Fruit fly (Drosophila melanogaster): ENCODE results near the gene CG34250.
A peak's percentile ranks its signal among the peaks of the same experiment; 100 is the strongest.

Gene CG34250

DNA sequence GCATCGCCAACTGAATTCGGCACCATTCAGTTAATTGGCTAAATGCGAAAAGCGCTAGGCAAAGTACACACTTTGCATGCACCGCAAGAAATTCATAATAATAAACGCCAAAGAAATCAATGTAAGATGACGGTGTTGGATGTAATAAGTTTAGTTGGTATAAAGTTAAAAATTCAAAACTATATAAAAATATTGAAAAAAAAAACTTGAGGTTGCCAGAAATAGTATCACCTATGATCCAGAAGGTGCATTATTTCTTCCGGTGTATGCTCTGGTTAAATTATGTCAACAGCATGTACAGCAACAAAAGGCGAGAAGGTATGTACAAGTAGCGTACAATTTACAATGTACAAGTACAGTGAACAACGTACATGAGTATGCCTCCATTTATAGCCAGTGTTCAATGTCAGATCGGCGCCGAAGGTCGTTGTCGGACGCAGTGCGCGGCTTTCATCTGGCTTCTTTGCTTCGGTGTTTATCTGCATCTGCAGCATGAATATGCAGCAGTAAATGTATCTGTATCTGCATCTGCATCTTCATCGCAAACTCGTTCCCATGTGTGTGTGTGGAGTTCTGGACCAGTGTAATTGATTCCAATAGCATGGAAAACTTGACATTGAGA, 21.0 kb downstream of the CG34250 start (continued):
- TF ChIP-seq dati (GFP tag; IDR thresholded peaks at IDR 0.05) (no peak), Fer3 (tag; optimal IDR thresholded peaks at IDR 0.05) (no peak), eve (GFP tag; optimal IDR thresholded peaks at IDR 0.05) (no peak), Hr51 (GFP tag; optimal IDR thresholded peaks at IDR 0.05) (peak in 1 of 2 experiments; percentile 56), CG10209 (GFP tag; optimal IDR thresholded peaks at IDR 0.05) (no peak), Atf-2 (GFP tag; optimal IDR thresholded peaks at IDR 0.05) (peak; percentile 19), CG5245 (GFP tag; optimal IDR thresholded peaks at IDR 0.05) (peak; percentile 23), CG7963 (GFP tag; IDR thresholded peaks at IDR 0.05; ENCODE audit: partially characterized antibody) (no peak), CG15269 (tag; optimal IDR thresholded peaks at IDR 0.05) (peak; percentile 1), dpn (GFP tag; optimal IDR thresholded peaks at IDR 0.05) (peak; percentile 2 to 5), CG14965 (GFP tag; optimal IDR thresholded peaks at IDR 0.05; ENCODE audit: borderline replicate concordance) (no peak), Ptx1 (GFP tag; IDR thresholded peaks at IDR 0.05) (peak; percentile 30; the same call in 1 of the 2 replicates), CG17186 (GFP tag; optimal IDR thresholded peaks at IDR 0.05) (no peak), CG14710 (tag; optimal IDR thresholded peaks at IDR 0.05) (peak; percentile 8), CG31388 (GFP tag; optimal IDR thresholded peaks at IDR 0.05) (no peak), Asciz (GFP tag; optimal IDR thresholded peaks at IDR 0.05) (peak; percentile 5), CG31441 (GFP tag; IDR thresholded peaks at IDR 0.05) (0 out of 2 replicates have a peak, but pooled peaks have one; percentile 40), lilli (GFP tag; optimal IDR thresholded peaks at IDR 0.05) (peak; percentile 4), CG7839 (tag; optimal IDR thresholded peaks at IDR 0.05) (peak; percentile 51), CG12942 (GFP tag; optimal IDR thresholded peaks at IDR 0.05) (peak; percentile 22), ken (GFP tag; IDR thresholded peaks at IDR 0.05) (0 out of 3 replicates have a peak, but pooled peaks have one; percentile 10), CG10267 (tag; optimal IDR thresholded peaks at IDR 0.05) (peak; percentile 11)

DNA sequence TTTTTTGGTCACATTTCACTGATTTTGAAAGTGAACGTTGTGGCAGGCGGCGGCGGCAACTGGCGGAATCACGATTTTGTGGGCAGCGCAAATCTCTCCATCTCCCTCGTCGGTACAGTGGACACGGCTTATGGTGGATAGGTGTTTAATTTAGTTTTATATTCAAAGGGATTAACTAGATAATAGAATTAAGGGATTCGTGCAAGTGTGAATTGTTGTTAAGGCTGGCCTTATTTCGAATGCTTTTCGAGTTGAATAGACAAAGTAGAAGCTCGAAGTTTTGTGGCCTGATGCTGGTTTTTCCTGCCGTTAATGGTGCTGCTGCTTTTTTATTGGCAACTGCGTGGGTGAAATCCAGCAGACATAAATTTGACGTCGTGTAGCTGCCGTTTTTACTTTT, 21.9 kb downstream of the CG34250 start:
- TF ChIP-seq chm (GFP tag; IDR thresholded peaks at IDR 0.05) (no peak), ara (GFP tag; IDR thresholded peaks at IDR 0.05) (0 out of 2 replicates have a peak, but pooled peaks have one; percentile 8), sr (GFP tag; IDR thresholded peaks at IDR 0.05) (0 out of 3 replicates have a peak, but pooled peaks have one; percentile 29), tio (GFP tag; optimal IDR thresholded peaks at IDR 0.05) (no peak), row (GFP tag; IDR thresholded peaks at IDR 0.05) (peak; percentile 24; the same call in 2 of the 3 replicates), sens (GFP tag) (peak; percentile 59), grau (tag; optimal IDR thresholded peaks at IDR 0.05) (peak; percentile 65), Ptx1 (GFP tag; IDR thresholded peaks at IDR 0.05) (peak; percentile 17; the same call in 1 of the 2 replicates), ssp (GFP tag; IDR thresholded peaks at IDR 0.05) (no peak), Drgx (GFP tag; IDR thresholded peaks at IDR 0.05) (peak; percentile 76), CG4360 (GFP tag; IDR thresholded peaks at IDR 0.05) (no peak), Blimp-1 (GFP tag; optimal IDR thresholded peaks at IDR 0.05) (peak; percentile 53), ci (GFP tag; IDR thresholded peaks at IDR 0.05) (0 out of 3 replicates have a peak, but pooled peaks have one; percentile 28)

DNA sequence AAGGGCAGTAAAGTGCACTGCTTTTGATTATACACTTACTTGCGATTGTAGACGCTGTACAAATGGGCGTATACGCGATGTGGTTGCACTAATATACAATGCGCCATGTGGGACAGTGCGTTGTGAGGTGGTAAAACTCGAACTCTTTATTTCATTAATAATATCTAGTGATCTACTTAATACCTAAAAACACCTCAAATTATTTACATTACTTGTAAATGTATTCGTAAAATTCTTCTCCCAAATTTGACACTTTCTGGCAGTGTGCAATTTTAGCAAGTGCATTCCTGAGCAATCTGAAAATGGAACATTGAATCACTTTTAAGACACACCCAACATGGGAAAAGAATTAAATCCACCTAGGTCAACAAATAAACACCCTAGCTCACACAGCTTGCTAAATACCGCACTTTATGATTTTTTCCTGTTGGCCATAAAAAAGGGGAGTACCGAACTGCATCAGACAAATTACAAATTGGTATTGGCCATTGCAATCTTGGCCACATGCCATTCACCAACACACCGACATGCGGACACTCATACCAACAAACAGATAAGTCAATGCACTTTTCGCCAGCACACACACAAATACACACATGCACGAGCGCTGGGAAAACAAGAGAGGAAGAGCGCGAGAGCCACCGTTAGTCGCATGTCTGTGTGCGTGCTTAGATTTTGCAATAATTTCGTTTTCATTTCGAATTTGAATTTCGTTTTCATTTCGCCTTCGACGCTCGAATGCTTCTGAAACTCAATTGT, 23.1 kb downstream of the CG34250 start:
- TF ChIP-seq CG4854 (GFP tag; optimal IDR thresholded peaks at IDR 0.05) (no peak), dmrt11E (tag; optimal IDR thresholded peaks at IDR 0.05) (no peak), CG17802 (tag; optimal IDR thresholded peaks at IDR 0.05) (no peak), usp (GFP tag; optimal IDR thresholded peaks at IDR 0.05) (no peak), cg (GFP tag; optimal IDR thresholded peaks at IDR 0.05) (peak; percentile 15), CG1647 (GFP tag; optimal IDR thresholded peaks at IDR 0.05) (no peak), CG7372 (GFP tag; IDR thresholded peaks at IDR 0.05) (peak; percentile 58; the same call in 1 of the 2 replicates)
